Fruit fly (Drosophila melanogaster) whole organism, embryonic: ENCODE data around the gene CG4660.

Source experiments
- CG10147 ChIP-seq: fragments of 200-800 bp; sonication (Bioruptor generic); optimal IDR thresholded peaks from 2 replicates; lab custom pipeline; 2019; ENCODE audit warnings: missing biosample characterization, mild to moderate bottlenecking, missing genetic modification characterization, moderate library complexity
- CG10274 ChIP-seq: fragments of 200-800 bp; sonication (Bioruptor generic); optimal IDR thresholded peaks from 3 replicates; lab custom pipeline; 2017; ENCODE audit warnings: missing biosample characterization, mild to moderate bottlenecking, missing genetic modification characterization
- CG11560 ChIP-seq: fragments of 200-800 bp; sonication (Bioruptor generic); IDR thresholded peaks from 3 replicates; pipeline ENCODE4 v1.3.6; 2022; ENCODE audit warnings: missing biosample characterization, missing genetic modification characterization
- CG12155 ChIP-seq: fragments of 200-800 bp; sonication (Bioruptor generic); optimal IDR thresholded peaks from 3 replicates; lab custom pipeline; 2016; ENCODE audit warnings: missing biosample characterization, missing genetic modification characterization
- CG12299 ChIP-seq: fragments of 200-800 bp; sonication (Bioruptor generic); optimal IDR thresholded peaks from 2 replicates; lab custom pipeline; 2018; ENCODE audit warnings: missing biosample characterization, mild to moderate bottlenecking, missing genetic modification characterization
- CG12744 ChIP-seq: fragments of 200-800 bp; sonication (Bioruptor generic); optimal IDR thresholded peaks from 2 replicates; lab custom pipeline; 2016; ENCODE audit warnings: missing biosample characterization, missing genetic modification characterization
- CG13894 ChIP-seq: fragments of 200-800 bp; sonication (Bioruptor generic); optimal IDR thresholded peaks from 3 replicates; lab custom pipeline; 2018; ENCODE audit warnings: missing biosample characterization, mild to moderate bottlenecking, missing genetic modification characterization, moderate library complexity
- CG14014 ChIP-seq: fragments of 200-800 bp; sonication (Bioruptor generic); IDR thresholded peaks from 2 replicates; pipeline ENCODE4 v1.3.6; 2022; ENCODE audit warnings: missing biosample characterization, missing genetic modification characterization
- CG1529 ChIP-seq: fragments of 200-800 bp; sonication (Bioruptor generic); optimal IDR thresholded peaks from 3 replicates; lab custom pipeline; 2018; ENCODE audit warnings: missing biosample characterization, missing genetic modification characterization
- CG17568 ChIP-seq: fragments of 200-800 bp; sonication (Bioruptor generic); optimal IDR thresholded peaks from 2 replicates; lab custom pipeline; 2018; ENCODE audit warnings: missing biosample characterization, mild to moderate bottlenecking, missing genetic modification characterization, moderate library complexity
- CG2120 ChIP-seq: fragments of 200-800 bp; sonication (Bioruptor generic); optimal IDR thresholded peaks from 3 replicates; lab custom pipeline; 2016; ENCODE audit warnings: missing biosample characterization, missing genetic modification characterization
- CG2199 ChIP-seq: fragments of 200-800 bp; sonication (Bioruptor generic); IDR thresholded peaks from 3 replicates; pipeline ENCODE4 v1.3.6; 2022; ENCODE audit warnings: missing biosample characterization, missing genetic modification characterization
- CG2678 ChIP-seq: fragments of 200-800 bp; sonication (Bioruptor generic); optimal IDR thresholded peaks from 3 replicates; lab custom pipeline; 2019; ENCODE audit warnings: missing biosample characterization, mild to moderate bottlenecking, missing genetic modification characterization, moderate library complexity
- CG2889 ChIP-seq: fragments of 200-800 bp; sonication (Bioruptor generic); IDR thresholded peaks from 3 replicates; pipeline ENCODE4 v1.3.6; 2022; ENCODE audit warnings: missing biosample characterization, missing genetic modification characterization
- CG30403 ChIP-seq: fragments of 200-800 bp; sonication (Bioruptor generic); optimal IDR thresholded peaks from 3 replicates; lab custom pipeline; 2016; ENCODE audit warnings: missing biosample characterization, missing genetic modification characterization
- CG31388 ChIP-seq: fragments of 200-800 bp; sonication (Bioruptor generic); optimal IDR thresholded peaks from 2 replicates; lab custom pipeline; 2016; ENCODE audit warnings: missing biosample characterization, missing genetic modification characterization
- CG3407 ChIP-seq: fragments of 200-800 bp; sonication (Bioruptor generic); optimal IDR thresholded peaks from 2 replicates; lab custom pipeline; 2018; ENCODE audit warnings: missing biosample characterization, mild to moderate bottlenecking, missing genetic modification characterization
- CG34422 ChIP-seq: fragments of 200-800 bp; sonication (Bioruptor generic); IDR thresholded peaks from 3 replicates; pipeline ENCODE4 v1.3.6; 2022; ENCODE audit warnings: missing biosample characterization, missing genetic modification characterization
- CG3995 ChIP-seq: fragments of 200-800 bp; sonication (Bioruptor generic); optimal IDR thresholded peaks from 3 replicates; lab custom pipeline; 2016; ENCODE audit warnings: missing biosample characterization, missing genetic modification characterization
- CG4820 ChIP-seq: fragments of 200-800 bp; sonication (Bioruptor generic); optimal IDR thresholded peaks from 3 replicates; lab custom pipeline; 2016; ENCODE audit warnings: missing biosample characterization, missing genetic modification characterization
- CG6683 ChIP-seq: fragments of 200-800 bp; sonication (Bioruptor generic); optimal IDR thresholded peaks from 2 replicates; lab custom pipeline; 2017; ENCODE audit warnings: missing biosample characterization, mild to moderate bottlenecking, missing genetic modification characterization, missing genetic modification reagents
- Camta ChIP-seq: fragments of 200-800 bp; sonication (Bioruptor generic); optimal IDR thresholded peaks from 2 replicates; lab custom pipeline; 2016; ENCODE audit warnings: missing biosample characterization, missing genetic modification characterization
- CoRest ChIP-seq: fragments of 200-800 bp; sonication (Bioruptor generic); optimal IDR thresholded peaks from 3 replicates; lab custom pipeline; 2018; ENCODE audit warnings: missing biosample characterization, mild to moderate bottlenecking, missing genetic modification characterization, moderate library complexity
- Dfd ChIP-seq, 2 experiments: fragments of >200 bp; optimal IDR thresholded peaks; 2 replicates each; lab custom pipeline; 2017; ENCODE audit warnings: missing biosample characterization in 2 of 2, missing genetic modification characterization in 2 of 2
- Drgx ChIP-seq: fragments of 200-800 bp; sonication (Bioruptor generic); IDR thresholded peaks from 2 replicates; pipeline ENCODE4 v1.3.6; 2022; ENCODE audit warnings: missing biosample characterization, missing genetic modification characterization
- Eip74EF ChIP-seq, 2 experiments: fragments of 200-800 bp in 1 of 2; fragments of >200 bp in 1 of 2; sonication (Bioruptor generic) in 1 of 2; optimal IDR thresholded peaks; 2 replicates each; lab custom pipeline; 2017 to 2019; ENCODE audit warnings: missing biosample characterization in 2 of 2, missing genetic modification characterization in 2 of 2, mild to moderate bottlenecking in 1 of 2, moderate library complexity in 1 of 2
- Fer1 ChIP-seq: fragments of 200-800 bp; sonication (Bioruptor generic); optimal IDR thresholded peaks from 2 replicates; lab custom pipeline; 2017; ENCODE audit warnings: missing biosample characterization, mild to moderate bottlenecking, missing genetic modification characterization
- Hey ChIP-seq: fragments of 200-800 bp; sonication (Bioruptor generic); optimal IDR thresholded peaks from 3 replicates; lab custom pipeline; 2018; ENCODE audit warnings: missing biosample characterization, mild to moderate bottlenecking, missing genetic modification characterization
- Hmx ChIP-seq: fragments of 200-800 bp; sonication (Bioruptor generic); optimal IDR thresholded peaks from 2 replicates; lab custom pipeline; 2016; ENCODE audit warnings: missing biosample characterization, missing genetic modification characterization
- MBD-R2 ChIP-seq: fragments of 200-800 bp; sonication (Bioruptor generic); IDR thresholded peaks from 2 replicates; pipeline ENCODE4 v1.3.6; 2022; ENCODE audit warnings: missing biosample characterization, missing genetic modification characterization
- Pdp1 ChIP-seq, 2 experiments: fragments of 200-800 bp; sonication (Bioruptor generic); optimal IDR thresholded peaks; 3 replicates each; lab custom pipeline; 2016; ENCODE audit warnings: missing biosample characterization in 2 of 2, missing genetic modification characterization in 2 of 2, mild to moderate bottlenecking in 1 of 2, moderate library complexity in 1 of 2
- TFAM ChIP-seq: fragments of 200-800 bp; sonication (Bioruptor generic); optimal IDR thresholded peaks from 2 replicates; lab custom pipeline; 2017; ENCODE audit warnings: missing biosample characterization, missing genetic modification characterization, inconsistent platforms
- ase ChIP-seq: fragments of 200-800 bp; sonication (Bioruptor generic); IDR thresholded peaks from 3 replicates; pipeline ENCODE4 v1.3.6; 2022; ENCODE audit warnings: missing biosample characterization, missing genetic modification characterization
- ato ChIP-seq: fragments of 200-800 bp; sonication (Bioruptor generic); IDR thresholded peaks from 2 replicates; pipeline ENCODE4 v1.3.6; 2022; ENCODE audit warnings: missing biosample characterization, missing genetic modification characterization; ENCODE audit not compliant: partially characterized antibody
- az2 ChIP-seq: fragments of 200-800 bp; sonication (Bioruptor generic); optimal IDR thresholded peaks from 3 replicates; lab custom pipeline; 2016; ENCODE audit warnings: missing biosample characterization, missing genetic modification characterization
- bsh ChIP-seq, 2 experiments: fragments of 200-800 bp; sonication (Bioruptor generic); optimal IDR thresholded peaks; 2 replicates each; lab custom pipeline; 2017 to 2018; ENCODE audit warnings: mild to moderate bottlenecking in 2 of 2, missing biosample characterization in 2 of 2, missing genetic modification characterization in 2 of 2, moderate library complexity in 1 of 2
- croc ChIP-seq: fragments of 200-800 bp; sonication (Bioruptor generic); conservative IDR thresholded peaks from 3 replicates; pipeline ENCODE4 v1.3.6; 2022; ENCODE audit warnings: missing biosample characterization, missing genetic modification characterization
- dysf ChIP-seq: fragments of 200-800 bp; sonication (Bioruptor generic); IDR thresholded peaks from 3 replicates; pipeline ENCODE4 v1.3.6; 2022; ENCODE audit warnings: missing biosample characterization, missing genetic modification characterization
- en ChIP-seq: fragments of 200-800 bp; sonication (Bioruptor generic); optimal IDR thresholded peaks from 2 replicates; lab custom pipeline; 2016; ENCODE audit warnings: missing biosample characterization, missing genetic modification characterization
- exex ChIP-seq: fragments of 200-800 bp; sonication (Bioruptor generic); optimal IDR thresholded peaks from 4 replicates; lab custom pipeline; 2018; ENCODE audit warnings: missing biosample characterization, mild to moderate bottlenecking, missing genetic modification characterization, moderate library complexity
- eyg ChIP-seq: fragments of 200-800 bp; sonication (Bioruptor generic); optimal IDR thresholded peaks from 3 replicates; lab custom pipeline; 2016; ENCODE audit warnings: missing biosample characterization, missing genetic modification characterization
- fd64A ChIP-seq: fragments of 200-800 bp; sonication (Bioruptor generic); optimal IDR thresholded peaks from 3 replicates; lab custom pipeline; 2018; ENCODE audit warnings: missing biosample characterization, mild to moderate bottlenecking, missing genetic modification characterization
- hth ChIP-seq: fragments of >200 bp; optimal IDR thresholded peaks from 2 replicates; lab custom pipeline; 2017; ENCODE audit warnings: inconsistent platforms
- kay ChIP-seq: fragments of 200-800 bp; sonication (Bioruptor generic); optimal IDR thresholded peaks from 2 replicates; lab custom pipeline; 2016; ENCODE audit warnings: missing biosample characterization, missing genetic modification characterization
- lbe ChIP-seq: fragments of 200-800 bp; sonication (Bioruptor generic); optimal IDR thresholded peaks from 2 replicates; lab custom pipeline; 2016; ENCODE audit warnings: missing biosample characterization, mild to moderate bottlenecking, missing genetic modification characterization
- luna ChIP-seq: fragments of 200-800 bp; sonication (Bioruptor generic); optimal IDR thresholded peaks from 2 replicates; lab custom pipeline; 2016; ENCODE audit warnings: missing biosample characterization, missing genetic modification characterization
- mam ChIP-seq: fragments of 200-800 bp; sonication (Bioruptor generic); optimal IDR thresholded peaks from 3 replicates; lab custom pipeline; 2016; ENCODE audit warnings: missing biosample characterization, missing genetic modification characterization
- pros ChIP-seq: fragments of 200-800 bp; sonication (Bioruptor generic); optimal IDR thresholded peaks from 3 replicates; lab custom pipeline; 2019; ENCODE audit warnings: missing biosample characterization, mild to moderate bottlenecking, missing genetic modification characterization, moderate library complexity
- rib ChIP-seq: fragments of 200-800 bp; sonication (Bioruptor generic); IDR thresholded peaks from 2 replicates; pipeline ENCODE4 v1.3.6; 2022; ENCODE audit warnings: missing biosample characterization, missing genetic modification characterization
- sr ChIP-seq: fragments of 200-800 bp; sonication (Bioruptor generic); IDR thresholded peaks from 3 replicates; pipeline ENCODE4 v1.3.6; 2022; ENCODE audit warnings: missing biosample characterization, missing genetic modification characterization
- tin ChIP-seq: fragments of 200-800 bp; sonication (Bioruptor generic); optimal IDR thresholded peaks from 3 replicates; lab custom pipeline; 2016; ENCODE audit warnings: missing biosample characterization, missing genetic modification characterization
- vfl ChIP-seq: fragments of 200-800 bp; sonication (Bioruptor generic); optimal IDR thresholded peaks from 2 replicates; lab custom pipeline; 2016; ENCODE audit warnings: missing biosample characterization, missing genetic modification characterization

The CG4660 gene

dm6 chrX:6074845-6075244 is 6.3 kb downstream of the CG4660 start, which contains the start of gene Tsp5D (continued):
- TF ChIP-seq exex (tag; lab: Kevin White, UChicago) (peak; percentile 39), TFAM (peak; percentile 76), ase (GFP tag; lab: Robert Waterston, UW) (peak; percentile 95), CG14014 (GFP tag; lab: Robert Waterston, UW) (peak; percentile 91), fd64A (GFP tag; lab: Kevin White, UChicago) (peak; percentile 89), CG12299 (peak; percentile 73), tin (peak; percentile 88), sr (peak; percentile 82), dysf (peak; percentile 96), MBD-R2 (GFP tag; lab: Robert Waterston, UW) (peak; percentile 63), Fer1 (GFP tag; lab: Kevin White, UChicago) (peak; percentile 87), CG17568 (GFP tag; lab: Kevin White, UChicago) (peak; percentile 82), Camta (GFP tag; lab: Kevin White, UChicago) (peak; percentile 72), Drgx (peak; percentile 100), vfl (no peak), CG1529 (GFP tag; lab: Kevin White, UChicago) (peak; percentile 91), CoRest (tag; lab: Kevin White, UChicago) (peak; percentile 92), luna (GFP tag; lab: Kevin White, UChicago) (no peak), eyg (no peak), CG3995 (GFP tag; lab: Kevin White, UChicago) (no peak), CG12155 (peak; percentile 69), mam (GFP tag; lab: Kevin White, UChicago) (peak; percentile 7), ato (GFP tag; lab: Robert Waterston, UW) (no peak), CG2889 (GFP tag; lab: Robert Waterston, UW) (peak; percentile 74; the same call in 2 of the 3 replicates), CG4820 (peak; percentile 93), pros (no peak), hth (no peak), CG31388 (GFP tag; lab: Kevin White, UChicago) (peak; percentile 82), CG13894 (tag; lab: Kevin White, UChicago) (peak; percentile 1), CG11560 (tag; lab: Robert Waterston, UW) (peak; percentile 75), kay (GFP tag; lab: Kevin White, UChicago) (peak; percentile 66), CG12744 (GFP tag; lab: Kevin White, UChicago) (peak; percentile 47), CG10147 (GFP tag; lab: Kevin White, UChicago) (peak; percentile 83), bsh (GFP tag; optimal IDR thresholded peaks at IDR 0.05; lab: Kevin White, UChicago) (peak; percentile 92 to 96), CG3407 (peak; percentile 91), Pdp1 (GFP tag; optimal IDR thresholded peaks at IDR 0.05; lab: Kevin White, UChicago) (peak; percentile 29 to 43), CG2199 (peak; percentile 96), CG10274 (peak; percentile 72), en (GFP tag; lab: Kevin White, UChicago) (no peak), Dfd (GFP tag; optimal IDR thresholded peaks at IDR 0.05; lab: Kevin White, UChicago) (no peak), Hmx (GFP tag; lab: Kevin White, UChicago) (no peak), lbe (no peak), az2 (GFP tag; lab: Kevin White, UChicago) (peak; percentile 92), Eip74EF (GFP tag; optimal IDR thresholded peaks at IDR 0.05; lab: Kevin White, UChicago) (peak in 1 of 2 experiments; percentile 81), CG34422 (peak; percentile 96), CG6683 (GFP tag; lab: Kevin White, UChicago) (peak; percentile 74), CG2678 (tag; lab: Kevin White, UChicago) (peak; percentile 95), CG2120 (GFP tag; lab: Kevin White, UChicago) (peak; percentile 24), CG30403 (GFP tag; lab: Kevin White, UChicago) (peak; percentile 86), Hey (no peak), croc (GFP tag; lab: Robert Waterston, UW) (peak; percentile 93), rib (GFP tag; lab: Robert Waterston, UW) (0 out of 2 replicates have a peak, but pooled peaks have one; percentile 64)
